Fruit fly (Drosophila melanogaster): ENCODE measurements around the gene ND-B14.5B.

DNA sequence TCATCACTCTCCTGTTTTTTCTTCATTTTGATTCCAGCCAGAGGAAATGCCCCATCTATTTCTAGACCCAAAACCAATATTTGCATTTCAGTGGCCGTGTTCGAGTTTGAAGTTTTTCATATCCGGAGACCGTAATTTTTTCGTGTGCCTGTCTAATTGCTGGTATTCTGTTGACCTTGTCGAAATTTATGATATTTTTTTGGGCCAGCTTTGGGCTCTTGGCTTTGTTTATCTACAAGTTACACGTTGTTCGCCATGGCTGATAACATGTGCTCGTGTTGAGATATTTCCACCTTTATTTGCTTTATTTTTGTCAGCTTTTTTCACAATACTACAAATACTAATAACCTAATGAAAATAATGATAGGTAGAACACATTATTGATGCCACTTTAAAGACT is 23.9 kb downstream of the ND-B14.5B start:
- TF ChIP-seq h (optimal IDR thresholded peaks at IDR 0.05) (no peak), ttk (optimal IDR thresholded peaks at IDR 0.05) (no peak)

Data from Kc167 (cell line).